Fruit fly (Drosophila melanogaster) whole organism: ENCODE data around the gene CG17637.

ENCODE experiments used
- CG8478 ChIP-seq: fragments of >200 bp; optimal IDR thresholded peaks from 2 replicates; lab custom pipeline; 2018; ENCODE audit warnings: inconsistent platforms
- Dll ChIP-seq: fragments of >200 bp; optimal IDR thresholded peaks from 2 replicates; lab custom pipeline; 2017
- EcR ChIP-seq, 2 experiments: fragments of >200 bp; optimal IDR thresholded peaks; 2 replicates each; lab custom pipeline; 2017; ENCODE audit warnings: missing biosample characterization in 2 of 2, missing genetic modification characterization in 2 of 2, missing genetic modification reagents in 2 of 2
- pan ChIP-seq: fragments of >200 bp; optimal IDR thresholded peaks from 2 replicates; lab custom pipeline; 2017
- psq ChIP-seq: fragments of >200 bp; optimal IDR thresholded peaks from 2 replicates; lab custom pipeline; 2017
- usp ChIP-seq: fragments of >200 bp; optimal IDR thresholded peaks from 2 replicates; lab custom pipeline; 2017; ENCODE audit warnings: missing biosample characterization, missing genetic modification characterization, mixed read lengths

CG17637 gene

DNA sequence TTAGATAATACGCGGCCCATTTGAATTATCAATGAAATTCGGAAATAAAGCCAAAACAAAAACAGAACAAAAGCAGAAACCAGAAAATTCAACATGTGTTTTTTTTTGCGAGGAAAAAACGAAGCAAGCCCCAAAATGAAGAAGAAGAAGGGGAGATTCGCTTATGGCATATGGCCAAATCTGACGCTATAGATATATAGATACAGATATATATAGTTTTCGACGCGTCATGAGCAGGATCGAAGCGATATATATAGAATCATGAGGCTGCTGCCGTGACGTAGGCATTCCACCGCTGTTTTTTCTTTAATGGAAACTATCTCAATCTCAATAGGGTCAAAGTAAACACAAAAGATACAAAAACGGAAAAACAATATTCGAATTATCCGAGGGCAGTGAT, 34.5 kb downstream of the CG17637 start:
- TF ChIP-seq pan (no peak), usp (GFP tag; lab: Kevin White, UChicago) (no peak), CG8478 (lab: Kevin White, UChicago) (no peak), EcR (GFP tag; optimal IDR thresholded peaks at IDR 0.05; lab: Kevin White, UChicago) (no peak), psq (no peak), Dll (no peak)

DNA sequence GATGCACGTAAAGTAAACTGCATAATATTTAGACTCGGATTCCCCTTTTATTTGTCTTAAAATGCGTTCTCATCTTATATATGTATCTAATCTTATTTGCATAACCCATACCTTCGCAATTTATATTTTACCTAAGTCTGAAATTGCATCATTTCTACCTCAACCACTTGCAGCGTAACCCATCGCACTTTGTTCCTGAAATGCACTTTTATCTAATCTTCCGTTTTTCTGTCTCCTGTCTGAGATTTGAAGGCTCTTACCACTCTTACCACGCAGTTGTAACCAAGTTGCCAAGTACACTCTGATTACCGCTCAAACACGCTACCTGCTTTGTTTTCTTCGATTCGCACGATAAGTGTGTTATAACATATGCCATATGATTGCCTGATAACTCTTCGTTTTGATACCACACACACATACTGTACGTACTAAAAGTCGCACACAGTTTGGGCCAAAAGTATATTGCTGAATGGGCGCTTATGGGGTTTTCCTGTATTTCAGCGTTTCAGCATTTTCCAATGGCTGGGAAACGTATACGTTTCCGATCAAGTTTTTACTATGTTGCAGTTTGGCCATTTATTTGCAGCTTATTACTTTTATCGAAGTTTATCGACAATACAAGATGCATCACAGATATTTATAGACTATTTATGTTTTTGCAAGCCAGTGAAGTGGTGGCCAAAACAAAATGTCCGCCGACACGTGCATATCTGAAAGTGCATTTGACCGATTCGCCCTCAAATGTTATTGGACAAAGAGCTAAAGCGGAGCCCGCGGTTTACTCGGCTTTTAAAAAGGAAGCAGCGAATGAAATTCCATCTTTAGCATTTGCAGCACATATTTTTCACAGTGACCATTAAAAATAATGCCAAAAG, 35.4 kb downstream of the CG17637 start:
- no peak for TF ChIP-seq Dll
- TF ChIP-seq usp (GFP tag; lab: Kevin White, UChicago), result no peak
- no peak for TF ChIP-seq pan
- TF ChIP-seq CG8478 (lab: Kevin White, UChicago), result no peak
- no peak for TF ChIP-seq EcR (GFP tag; optimal IDR thresholded peaks at IDR 0.05; lab: Kevin White, UChicago)
- no peak for TF ChIP-seq psq

DNA sequence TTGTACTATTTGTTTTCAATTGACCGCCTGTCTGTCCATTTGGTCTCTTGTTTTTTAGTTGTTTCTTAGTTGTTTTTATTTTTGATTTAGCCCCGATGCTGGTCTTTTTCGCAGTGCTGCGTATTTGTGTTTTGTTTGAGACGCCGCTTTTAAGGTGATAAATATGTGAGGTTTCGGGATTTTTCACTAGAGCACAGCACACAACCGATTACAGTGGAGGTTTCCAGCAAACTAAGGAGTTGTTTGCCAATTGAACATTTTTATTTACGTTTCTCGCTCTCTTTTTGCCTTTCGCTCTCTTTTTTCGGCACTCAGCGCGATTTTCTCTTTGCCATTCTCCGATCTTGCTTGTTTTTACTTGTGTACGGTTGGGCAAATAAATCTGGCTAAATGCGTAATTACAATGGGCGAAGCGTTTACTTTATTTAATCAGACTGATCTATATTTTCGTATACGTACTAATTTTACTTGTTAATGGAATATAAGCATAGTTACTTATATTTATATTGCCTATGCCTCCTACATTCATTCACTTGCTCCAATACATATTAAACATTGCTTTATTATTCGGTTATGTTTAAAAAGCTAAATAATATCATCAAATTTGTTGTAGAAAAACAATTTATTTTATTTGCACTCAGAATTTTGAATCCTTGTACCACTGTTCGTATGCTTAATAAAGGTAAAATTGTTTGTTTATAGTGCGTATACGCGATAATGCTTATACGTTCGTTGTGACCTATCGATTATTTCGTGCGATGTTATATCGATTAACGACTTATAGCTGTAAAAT, 36.4 kb downstream of the CG17637 start, which contains the start of gene Rcd2:
Gene Rcd2 (minus strand): TSS at position 236 of the 793 bp plus-strand sequence.
- TF ChIP-seq psq (no peak), pan (no peak), usp (GFP tag; lab: Kevin White, UChicago) (no peak), EcR (GFP tag; optimal IDR thresholded peaks at IDR 0.05; lab: Kevin White, UChicago) (no peak), CG8478 (lab: Kevin White, UChicago) (no peak)

DNA sequence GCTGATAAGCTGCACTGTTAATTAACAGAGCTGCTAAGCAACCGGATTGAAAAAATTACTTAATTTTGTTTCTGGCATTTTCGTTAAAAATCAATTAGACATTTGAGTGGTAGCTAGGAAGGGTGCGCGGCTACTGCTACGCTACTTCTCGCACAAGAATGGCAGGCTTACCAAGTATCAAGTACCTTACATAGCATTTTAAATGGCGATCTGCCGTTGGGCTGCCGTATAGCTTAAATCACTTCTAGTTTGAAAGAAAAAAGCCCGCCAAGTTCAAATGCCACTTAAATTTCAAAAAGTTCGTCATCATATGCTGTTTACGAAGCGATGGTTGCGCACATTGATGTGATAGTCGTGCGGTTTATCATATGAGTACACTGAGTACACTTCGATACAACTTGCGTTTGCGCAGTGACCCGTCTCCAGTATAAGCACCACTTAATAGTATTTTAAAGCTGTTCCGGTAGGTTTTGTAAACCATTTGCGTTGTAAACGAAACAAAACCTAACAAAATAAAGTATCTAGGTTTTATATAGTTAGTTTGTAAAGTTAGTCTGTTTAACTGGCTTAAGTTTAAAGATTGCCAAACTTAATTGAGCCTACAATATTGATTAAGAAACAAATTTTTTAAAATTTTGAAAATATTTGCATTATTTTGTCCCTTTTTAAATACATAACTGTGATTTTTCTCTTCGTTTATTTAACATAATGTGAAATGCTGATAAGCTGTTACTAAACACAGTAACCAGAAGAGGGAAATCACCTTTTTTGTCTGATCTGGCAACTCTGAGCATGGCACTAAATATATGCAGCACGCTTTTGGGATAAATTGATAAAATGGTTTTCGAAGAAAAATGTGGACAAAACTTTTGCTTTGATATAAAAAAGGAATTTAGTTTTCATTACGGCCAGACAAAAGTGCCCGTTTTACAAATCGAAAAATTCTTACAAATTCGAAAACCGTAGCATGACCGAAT, 37.3 kb downstream of the CG17637 start:
- TF ChIP-seq pan (no peak), Dll (no peak), usp (GFP tag; lab: Kevin White, UChicago) (no peak), EcR (GFP tag; optimal IDR thresholded peaks at IDR 0.05; lab: Kevin White, UChicago) (no peak), CG8478 (lab: Kevin White, UChicago) (no peak), psq (no peak)

DNA sequence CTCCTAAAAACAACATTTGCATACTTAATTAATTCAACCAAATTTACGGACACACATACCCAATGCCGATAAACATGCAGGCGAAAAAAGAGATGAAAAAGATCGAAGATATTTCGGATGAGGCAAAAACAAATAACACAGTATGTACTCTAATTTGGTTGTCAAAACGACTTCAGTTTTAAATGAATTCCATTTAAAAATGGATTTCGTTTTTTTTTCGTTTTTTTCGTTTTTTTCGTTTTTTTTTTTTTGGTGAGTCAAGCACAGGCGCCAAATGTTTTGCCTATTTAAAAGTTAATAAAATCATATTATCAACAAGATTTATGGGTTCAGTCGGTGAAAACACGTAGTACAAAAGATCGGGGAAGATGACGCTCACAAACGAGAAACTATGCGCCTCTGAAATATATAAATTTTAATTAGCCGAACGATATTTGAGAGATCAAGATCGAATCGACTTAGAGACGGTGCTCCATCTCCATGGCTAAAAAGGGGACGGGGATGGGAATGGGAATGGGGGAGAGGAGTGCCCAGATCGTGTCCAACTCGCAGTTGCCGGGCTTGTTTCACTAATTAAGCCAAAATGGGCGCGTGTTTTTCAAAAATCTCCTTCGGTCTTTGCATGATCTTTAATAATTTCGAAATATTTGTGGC, 44.3 kb downstream of the CG17637 start:
- TF ChIP-seq EcR (GFP tag; optimal IDR thresholded peaks at IDR 0.05; lab: Kevin White, UChicago) (no peak), usp (GFP tag; lab: Kevin White, UChicago) (no peak), psq (no peak), pan (no peak), CG8478 (lab: Kevin White, UChicago) (no peak), Dll (no peak)

DNA sequence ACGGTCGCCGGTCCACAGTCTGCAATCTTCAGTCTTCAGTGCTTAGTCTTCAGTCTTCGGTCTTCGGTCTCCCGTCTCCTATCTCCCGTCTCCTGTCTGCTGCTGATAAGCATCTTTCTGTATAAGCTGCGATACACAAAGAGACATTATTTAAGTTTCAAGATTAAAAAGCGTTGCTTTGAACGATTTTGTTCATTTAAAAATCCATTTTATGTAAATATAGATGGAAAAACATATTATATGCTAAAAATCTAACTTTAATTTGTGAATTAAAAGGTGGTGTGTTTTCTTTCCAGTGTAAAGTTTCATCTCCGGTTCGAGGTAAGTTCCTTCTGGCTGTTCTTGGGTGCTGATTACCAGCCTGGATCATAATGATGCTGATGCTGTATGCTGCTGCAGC, 45.4 kb downstream of the CG17637 start:
- TF ChIP-seq pan (no peak), EcR (GFP tag; optimal IDR thresholded peaks at IDR 0.05; lab: Kevin White, UChicago) (no peak), CG8478 (lab: Kevin White, UChicago) (no peak), Dll (no peak), usp (GFP tag; lab: Kevin White, UChicago) (no peak), psq (no peak)

DNA sequence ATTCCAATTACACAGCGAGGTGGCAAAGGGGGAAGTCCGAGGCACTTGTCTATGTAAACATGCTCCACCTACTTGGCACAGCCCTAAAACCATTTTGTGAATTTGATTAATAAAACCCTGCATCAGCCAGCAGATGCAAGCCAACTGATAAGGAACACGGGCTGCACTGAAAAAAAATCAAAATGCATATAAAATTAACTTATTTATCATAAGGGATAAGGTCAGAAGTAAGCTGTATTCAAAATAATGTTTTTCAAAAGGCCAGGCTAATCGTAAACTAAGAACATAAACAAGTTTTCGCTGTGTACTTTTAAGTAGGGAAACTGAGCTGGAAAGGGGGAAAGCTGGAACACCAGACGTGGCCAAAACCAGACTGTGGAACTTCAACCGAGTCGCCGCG, 47.9 kb downstream of the CG17637 start:
- no peak for TF ChIP-seq Dll
- no peak for TF ChIP-seq CG8478 (lab: Kevin White, UChicago)
- no peak for TF ChIP-seq usp (GFP tag; lab: Kevin White, UChicago)
